Fruit fly (Drosophila melanogaster) whole organism, wandering third instar larva: ENCODE data around the gene CG44142.
A peak's percentile ranks its signal among the peaks of the same experiment; 100 is the strongest.

ENCODE experiments used
- Abd-B ChIP-seq: fragments of >200 bp; optimal IDR thresholded peaks from 2 replicates; lab custom pipeline; 2017; ENCODE audit warnings: missing biosample characterization, missing genetic modification characterization
- CG32264 ChIP-seq: fragments of 200-800 bp; sonication (Bioruptor generic); optimal IDR thresholded peaks from 2 replicates; lab custom pipeline; 2016; ENCODE audit warnings: missing biosample characterization, missing genetic modification characterization
- CrebA ChIP-seq: fragments of 200-800 bp; sonication (Bioruptor generic); optimal IDR thresholded peaks from 2 replicates; lab custom pipeline; 2016; ENCODE audit warnings: missing biosample characterization, mild to moderate bottlenecking, missing genetic modification characterization, borderline replicate concordance
- Dfd ChIP-seq: fragments of >200 bp; optimal IDR thresholded peaks from 2 replicates; lab custom pipeline; 2017; ENCODE audit warnings: missing biosample characterization, missing genetic modification characterization
- Dif ChIP-seq: fragments of 200-275, 200-300 bp; sonication (Bioruptor generic); optimal IDR thresholded peaks from 2 replicates; lab custom pipeline; 2018; ENCODE audit warnings: missing biosample characterization, missing genetic modification characterization; ENCODE audit not compliant: partially characterized antibody
- GATAd ChIP-seq: sonication (Bioruptor generic); optimal IDR thresholded peaks from 2 replicates; lab custom pipeline; 2016; ENCODE audit warnings: missing biosample characterization, missing genetic modification characterization
- HLH106 ChIP-seq: fragments of 200-800 bp; optimal IDR thresholded peaks from 3 replicates; lab custom pipeline; 2019; ENCODE audit warnings: missing biosample characterization, mild to moderate bottlenecking, missing genetic modification characterization, moderate library complexity
- Hnf4 ChIP-seq: fragments of 200-800 bp; sonication (Bioruptor generic); optimal IDR thresholded peaks from 2 replicates; lab custom pipeline; 2016; ENCODE audit warnings: missing biosample characterization, mild to moderate bottlenecking, missing genetic modification characterization
- Hr83 ChIP-seq: fragments of 200-300 bp; sonication (Bioruptor generic); optimal IDR thresholded peaks from 2 replicates; lab custom pipeline; 2016; ENCODE audit warnings: missing biosample characterization, mild to moderate bottlenecking, missing genetic modification characterization, moderate library complexity; ENCODE audit not compliant: poor library complexity, severe bottlenecking
- Jra ChIP-seq: sonication (Bioruptor generic); optimal IDR thresholded peaks from 2 replicates; lab custom pipeline; 2016; ENCODE audit warnings: missing biosample characterization, missing genetic modification characterization
- Mio ChIP-seq: sonication (Bioruptor generic); optimal IDR thresholded peaks from 2 replicates; lab custom pipeline; 2016; ENCODE audit warnings: missing biosample characterization, missing genetic modification characterization
- Myc ChIP-seq: fragments of >200 bp; optimal IDR thresholded peaks from 2 replicates; lab custom pipeline; 2017
- N ChIP-seq: fragments of >200 bp; optimal IDR thresholded peaks from 2 replicates; lab custom pipeline; 2018; ENCODE audit warnings: missing biosample characterization, missing external identifiers, missing genetic modification characterization
- OdsH ChIP-seq: fragments of 200-800 bp; sonication (Bioruptor generic); optimal IDR thresholded peaks from 2 replicates; lab custom pipeline; 2016; ENCODE audit warnings: missing biosample characterization, mild to moderate bottlenecking, missing genetic modification characterization
- Rel ChIP-seq, 2 experiments: fragments of 200-800 bp; sonication (Bioruptor generic) in 1 of 2; optimal IDR thresholded peaks; 2 replicates in 1 of 2; 3 replicates in 1 of 2; lab custom pipeline; 2016 to 2019; ENCODE audit warnings: mild to moderate bottlenecking in 2 of 2, missing biosample characterization in 2 of 2, missing genetic modification characterization in 2 of 2, moderate library complexity in 1 of 2
- Sp1 ChIP-seq: fragments of 200-800 bp; sonication (Bioruptor generic); optimal IDR thresholded peaks from 3 replicates; lab custom pipeline; 2019; ENCODE audit warnings: missing biosample characterization, mild to moderate bottlenecking, missing genetic modification characterization, moderate library complexity
- Vsx2 ChIP-seq: fragments of 200-300, 225-300 bp; sonication (Bioruptor generic); optimal IDR thresholded peaks from 2 replicates; lab custom pipeline; 2018; ENCODE audit warnings: missing biosample characterization, missing genetic modification characterization; ENCODE audit not compliant: partially characterized antibody
- br ChIP-seq: fragments of 200-800 bp; sonication (Bioruptor generic); optimal IDR thresholded peaks from 2 replicates; lab custom pipeline; 2016; ENCODE audit warnings: missing biosample characterization, missing genetic modification characterization
- brk ChIP-seq: fragments of 200-800 bp; sonication (Bioruptor generic); optimal IDR thresholded peaks from 2 replicates; lab custom pipeline; 2016; ENCODE audit warnings: missing biosample characterization, mild to moderate bottlenecking, missing genetic modification characterization
- dl ChIP-seq, 2 experiments: fragments of 175-275, 200-275 bp in 1 of 2; fragments of 200-275 bp in 1 of 2; sonication (Bioruptor generic); optimal IDR thresholded peaks; lab custom pipeline; 2018; ENCODE audit warnings: mild to moderate bottlenecking in 2 of 2, missing biosample characterization in 2 of 2, missing genetic modification characterization in 2 of 2, moderate library complexity in 2 of 2; ENCODE audit not compliant: partially characterized antibody in 2 of 2, insufficient read depth in 1 of 2
- dmrt93B ChIP-seq: fragments of 200-800 bp; sonication (Bioruptor generic); optimal IDR thresholded peaks from 2 replicates; lab custom pipeline; 2018; ENCODE audit warnings: missing biosample characterization, mild to moderate bottlenecking, missing genetic modification characterization
- dsf ChIP-seq: sonication (Bioruptor generic); optimal IDR thresholded peaks from 2 replicates; lab custom pipeline; 2016; ENCODE audit warnings: missing biosample characterization, missing genetic modification characterization, borderline replicate concordance
- ey ChIP-seq: fragments of 200-800 bp; sonication (Bioruptor generic); optimal IDR thresholded peaks from 2 replicates; lab custom pipeline; 2016; ENCODE audit warnings: missing biosample characterization, missing genetic modification characterization
- foxo ChIP-seq, 2 experiments: fragments of 200-800 bp; sonication (Bioruptor generic); optimal IDR thresholded peaks; 2 replicates in 1 of 2; 3 replicates in 1 of 2; lab custom pipeline; 2016 to 2017; ENCODE audit warnings: missing biosample characterization in 2 of 2, missing genetic modification characterization in 2 of 2
- h ChIP-seq: fragments of 200-800 bp; sonication (Bioruptor generic); optimal IDR thresholded peaks from 3 replicates; lab custom pipeline; 2016; ENCODE audit warnings: missing biosample characterization, mild to moderate bottlenecking, missing genetic modification characterization
- jim ChIP-seq: fragments of 175-275, 200-325 bp; sonication (Bioruptor generic); optimal IDR thresholded peaks from 2 replicates; lab custom pipeline; 2016; ENCODE audit warnings: missing biosample characterization, mild to moderate bottlenecking, missing genetic modification characterization
- lola ChIP-seq: fragments of >200 bp; optimal IDR thresholded peaks from 2 replicates; lab custom pipeline; 2017; ENCODE audit warnings: missing biosample characterization, missing genetic modification characterization
- pan ChIP-seq: fragments of >200 bp; optimal IDR thresholded peaks from 2 replicates; lab custom pipeline; 2017
- psq ChIP-seq: fragments of 200-800 bp; sonication (Bioruptor generic); optimal IDR thresholded peaks from 3 replicates; lab custom pipeline; 2017; ENCODE audit warnings: missing biosample characterization, mild to moderate bottlenecking, missing genetic modification characterization, moderate library complexity
- rgr ChIP-seq: fragments of 200-800 bp; sonication (Bioruptor generic); optimal IDR thresholded peaks from 3 replicates; lab custom pipeline; 2016; ENCODE audit warnings: missing biosample characterization, mild to moderate bottlenecking, missing genetic modification characterization
- sage ChIP-seq: fragments of 200-800 bp; sonication (Bioruptor generic); optimal IDR thresholded peaks from 2 replicates; lab custom pipeline; 2016; ENCODE audit warnings: missing biosample characterization, mild to moderate bottlenecking, missing genetic modification characterization
- sv ChIP-seq: fragments of 200-800 bp; sonication (Bioruptor generic); optimal IDR thresholded peaks from 3 replicates; lab custom pipeline; 2016; ENCODE audit warnings: missing biosample characterization, missing genetic modification characterization
- tai ChIP-seq: sonication (Bioruptor generic); optimal IDR thresholded peaks from 2 replicates; lab custom pipeline; 2016; ENCODE audit warnings: missing biosample characterization, missing genetic modification characterization
- usp ChIP-seq: fragments of >200 bp; optimal IDR thresholded peaks from 2 replicates; lab custom pipeline; 2017; ENCODE audit warnings: missing biosample characterization, missing genetic modification characterization
- woc ChIP-seq: sonication (Bioruptor generic); optimal IDR thresholded peaks from 2 replicates; lab custom pipeline; 2016; ENCODE audit warnings: missing biosample characterization, mild to moderate bottlenecking, missing genetic modification characterization

The CG44142 gene

DNA sequence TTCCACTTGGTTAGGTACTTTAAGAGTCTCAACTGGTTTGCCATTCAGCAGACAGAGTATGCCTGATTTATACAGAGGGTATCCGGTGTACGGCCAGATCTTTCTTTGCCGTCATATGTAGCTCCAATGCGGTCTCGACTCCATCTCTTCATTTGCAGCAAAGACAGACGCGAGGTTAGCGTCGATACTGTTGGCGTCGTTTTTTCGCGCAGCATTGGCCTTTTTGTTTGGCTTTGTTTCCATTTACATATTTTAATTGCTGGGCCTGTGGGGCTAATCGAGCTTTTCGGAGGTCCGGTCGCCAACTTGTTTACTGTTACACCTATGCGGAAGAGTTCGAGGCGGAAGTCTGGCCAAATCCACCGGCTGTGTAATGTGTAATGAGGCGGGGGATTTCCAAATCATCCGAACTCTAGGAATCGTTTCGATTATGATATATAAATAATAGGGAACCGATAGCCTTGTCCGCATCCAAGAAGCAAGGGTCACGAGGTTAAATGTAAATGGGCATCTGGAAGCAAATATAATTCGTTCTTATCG, 38.7 kb downstream of the CG44142 start:
- TF ChIP-seq N (no peak), sv (GFP tag; lab: Kevin White, UChicago) (no peak), usp (GFP tag; lab: Kevin White, UChicago) (no peak), dsf (GFP tag; lab: Kevin White, UChicago) (no peak), Jra (GFP tag; lab: Kevin White, UChicago) (no peak), Rel (GFP tag; optimal IDR thresholded peaks at IDR 0.05; lab: Kevin White, UChicago) (no peak), Rel (tag; optimal IDR thresholded peaks at IDR 0.05; lab: Kevin White, UChicago) (no peak), CrebA (no peak), GATAd (GFP tag; lab: Kevin White, UChicago) (no peak), Dfd (no peak), Dif (GFP tag; lab: Kevin White, UChicago) (no peak), sage (GFP tag; lab: Kevin White, UChicago) (no peak), CG32264 (no peak), dmrt93B (GFP tag; lab: Kevin White, UChicago) (no peak), OdsH (GFP tag; lab: Kevin White, UChicago) (no peak), jim (no peak), tai (GFP tag; lab: Kevin White, UChicago) (no peak), br (GFP tag; lab: Kevin White, UChicago) (no peak), Sp1 (GFP tag; lab: Kevin White, UChicago) (no peak)

DNA sequence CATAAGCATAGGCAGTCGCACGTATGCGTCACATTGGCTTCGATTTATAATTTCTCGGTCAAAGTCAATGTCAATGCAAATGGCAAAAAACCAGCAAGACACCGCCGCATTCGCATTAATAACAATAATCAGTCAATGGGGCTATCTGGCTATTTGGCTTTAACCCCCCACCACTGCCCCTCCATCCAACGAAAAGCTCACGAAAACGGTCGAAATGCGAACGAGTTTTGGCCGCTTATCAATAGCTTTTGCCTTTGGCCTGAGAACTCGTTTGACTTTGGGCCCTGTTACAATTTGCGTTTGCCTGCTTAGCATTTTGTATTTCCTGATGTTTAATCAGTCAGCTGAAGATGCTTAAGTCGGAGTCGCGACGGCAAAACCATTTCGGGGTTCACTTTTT, 39.5 kb downstream of the CG44142 start:
- TF ChIP-seq Dif (GFP tag; lab: Kevin White, UChicago) (peak; percentile 10), h (GFP tag; lab: Kevin White, UChicago) (peak; percentile 10), ey (no peak), OdsH (GFP tag; lab: Kevin White, UChicago) (peak; percentile 6), Abd-B (no peak), Rel (GFP tag; optimal IDR thresholded peaks at IDR 0.05; lab: Kevin White, UChicago) (no peak), Rel (tag; optimal IDR thresholded peaks at IDR 0.05; lab: Kevin White, UChicago) (peak; percentile 6)

DNA sequence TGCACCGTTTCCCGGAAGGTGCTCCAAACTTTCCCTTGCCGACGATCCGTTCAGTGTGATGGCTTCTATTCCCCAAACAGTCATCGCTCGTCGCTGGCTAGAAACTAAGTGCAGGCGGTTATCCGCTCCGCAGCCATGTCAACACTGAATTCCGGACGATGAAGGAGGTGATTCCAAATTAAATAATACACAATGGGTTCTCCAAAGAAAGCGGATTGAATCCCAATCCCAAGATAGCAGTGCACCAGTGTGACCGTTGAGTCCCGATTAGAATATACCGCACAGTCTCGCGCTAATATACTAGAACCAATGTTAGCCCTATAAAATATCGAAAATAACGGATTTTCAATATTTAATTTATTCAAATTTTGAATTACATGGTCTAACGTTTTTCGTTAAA, 41.2 kb downstream of the CG44142 start, which contains the start of gene TBC1D5:
Gene TBC1D5 (minus strand): TSS at position 254 of the 400 bp plus-strand sequence.
- TF ChIP-seq woc (GFP tag; lab: Kevin White, UChicago) (no peak), Rel (GFP tag; optimal IDR thresholded peaks at IDR 0.05; lab: Kevin White, UChicago) (no peak), Rel (tag; optimal IDR thresholded peaks at IDR 0.05; lab: Kevin White, UChicago) (peak; percentile 74), CrebA (no peak), Hr83 (GFP tag; lab: Kevin White, UChicago) (peak; percentile 43), h (GFP tag; lab: Kevin White, UChicago) (no peak)

DNA sequence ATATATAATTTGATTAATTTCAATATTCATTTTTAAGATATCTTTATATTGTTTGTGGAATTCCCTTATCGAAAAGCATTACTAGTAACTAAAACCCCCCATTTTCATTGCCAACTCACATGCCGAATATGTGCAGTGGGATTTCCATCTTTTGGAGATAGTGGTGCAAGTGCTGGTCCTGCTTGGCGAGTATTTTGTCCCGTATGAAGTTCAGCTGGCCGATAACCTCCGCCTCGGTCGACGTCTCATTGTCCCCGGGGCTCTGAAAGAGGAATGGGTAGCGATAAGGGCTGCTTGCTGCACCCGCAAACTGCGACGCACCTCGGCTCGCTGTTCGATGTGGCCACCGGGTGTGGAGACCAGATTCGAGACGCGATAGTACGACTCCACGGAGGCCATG, 42.3 kb downstream of the CG44142 start:
- TF ChIP-seq Hnf4 (GFP tag; lab: Kevin White, UChicago) (no peak), Rel (GFP tag; optimal IDR thresholded peaks at IDR 0.05; lab: Kevin White, UChicago) (no peak), Rel (tag; optimal IDR thresholded peaks at IDR 0.05; lab: Kevin White, UChicago) (peak; percentile 99)
- TF ChIP-seq, all 38 proteins: peak for 1

DNA sequence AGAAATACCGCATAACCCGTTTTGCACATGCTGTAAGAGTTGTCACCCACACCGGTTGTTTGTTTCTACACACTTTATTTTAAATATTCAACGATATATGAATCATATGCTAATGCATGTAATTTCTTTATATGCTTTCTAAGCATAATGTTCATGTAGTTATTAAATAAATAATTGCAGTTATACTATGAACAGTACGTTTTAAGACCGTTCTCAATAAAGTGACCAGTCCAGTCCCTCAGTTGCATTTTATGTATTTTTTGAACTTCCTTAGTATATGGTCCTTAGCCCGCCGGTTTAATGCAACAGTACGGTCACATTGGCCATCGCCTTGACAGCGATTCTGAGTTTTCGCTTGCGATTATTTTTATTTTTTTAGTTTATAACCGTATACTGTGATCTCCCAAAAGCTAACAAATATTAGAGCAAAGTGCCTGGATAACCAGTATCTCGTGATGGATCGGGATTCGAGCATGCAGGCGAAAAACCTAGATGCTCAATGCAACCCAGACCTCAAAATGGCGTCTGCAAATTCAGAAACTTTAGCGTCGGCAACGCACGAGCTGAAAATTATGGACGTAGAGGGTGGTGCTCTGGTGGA, 48.8 kb downstream of the CG44142 start, which contains the start of gene Ravus:
Gene Ravus (minus strand): TSS at position 1 of the 601 bp plus-strand sequence.
- peak; percentile 66 for TF ChIP-seq Sp1 (GFP tag; lab: Kevin White, UChicago)
- TF ChIP-seq Jra (GFP tag; lab: Kevin White, UChicago): no peak
- TF ChIP-seq ey: peak; percentile 59
- TF ChIP-seq psq (GFP tag; lab: Kevin White, UChicago): peak; percentile 38
- no peak for TF ChIP-seq jim
- TF ChIP-seq Abd-B: no peak
- no peak for TF ChIP-seq brk (GFP tag; lab: Kevin White, UChicago)
- TF ChIP-seq sv (GFP tag; lab: Kevin White, UChicago): peak; percentile 46
- TF ChIP-seq HLH106: peak; percentile 75
- TF ChIP-seq Vsx2 (GFP tag; lab: Kevin White, UChicago): no peak
- TF ChIP-seq dmrt93B (GFP tag; lab: Kevin White, UChicago): no peak
- no peak for TF ChIP-seq Dfd
- peak in 1 of 2 experiments; percentile 65 for TF ChIP-seq foxo (GFP tag; optimal IDR thresholded peaks at IDR 0.05; lab: Kevin White, UChicago)
- TF ChIP-seq sage (GFP tag; lab: Kevin White, UChicago): no peak
- no peak for TF ChIP-seq woc (GFP tag; lab: Kevin White, UChicago)
- TF ChIP-seq Hnf4 (GFP tag; lab: Kevin White, UChicago): no peak
- no peak for TF ChIP-seq dsf (GFP tag; lab: Kevin White, UChicago)
- TF ChIP-seq usp (GFP tag; lab: Kevin White, UChicago): no peak
- no peak for TF ChIP-seq tai (GFP tag; lab: Kevin White, UChicago)
- no peak for TF ChIP-seq CG32264
- TF ChIP-seq Myc (lab: Kevin White, UChicago): peak; percentile 42
- no peak for TF ChIP-seq pan (lab: Kevin White, UChicago)
- TF ChIP-seq N: no peak
- no peak for TF ChIP-seq lola (GFP tag; lab: Kevin White, UChicago)
- no peak for TF ChIP-seq Hr83 (GFP tag; lab: Kevin White, UChicago)
- peak; percentile 70 for TF ChIP-seq rgr (GFP tag; lab: Kevin White, UChicago)
- no peak for TF ChIP-seq GATAd (GFP tag; lab: Kevin White, UChicago)
- TF ChIP-seq Mio (GFP tag; lab: Kevin White, UChicago): no peak
- TF ChIP-seq Dif (GFP tag; lab: Kevin White, UChicago): no peak
- TF ChIP-seq dl (GFP tag; optimal IDR thresholded peaks at IDR 0.05; lab: Kevin White, UChicago; ENCODE audit: insufficient read depth in 1 of 2, partially characterized antibody in 2 of 2): no peak
- no peak for TF ChIP-seq CrebA
- TF ChIP-seq OdsH (GFP tag; lab: Kevin White, UChicago): peak; percentile 50
- TF ChIP-seq h (GFP tag; lab: Kevin White, UChicago): no peak
